Fruit fly (Drosophila melanogaster): ENCODE data around the gene ntc.
A peak's percentile ranks its signal among the peaks of the same experiment; 100 is the strongest.

DNA sequence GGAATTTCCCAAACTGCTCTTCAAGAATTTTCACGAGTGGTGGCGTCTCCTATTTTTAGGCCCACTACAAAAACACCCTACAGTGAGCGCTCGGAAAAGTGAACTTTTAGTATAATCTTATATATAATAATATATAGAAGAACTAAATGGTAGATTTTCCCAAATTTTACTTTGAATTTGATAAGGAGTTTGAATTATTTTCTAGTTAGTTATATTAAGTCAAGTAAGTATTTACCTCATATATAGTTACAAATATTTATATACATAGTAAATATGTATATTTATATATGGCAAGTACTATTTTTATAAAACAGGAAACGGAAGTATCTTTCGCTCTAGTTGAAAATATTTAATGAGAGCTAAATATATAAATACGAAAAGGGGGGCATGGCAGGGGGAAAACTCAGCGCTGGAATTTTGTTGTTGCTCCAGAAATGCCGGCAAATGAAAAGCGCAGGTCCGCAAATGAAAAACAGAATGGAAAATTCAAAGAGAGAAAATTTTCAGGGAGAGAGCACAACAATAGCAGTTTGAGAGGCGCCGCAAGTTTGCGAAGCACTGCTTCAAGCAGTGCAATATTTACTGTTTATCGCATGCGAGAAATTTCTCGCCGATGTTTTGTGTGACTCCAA, 17.4 kb downstream of the ntc start:
- no peak for TF ChIP-seq dsf (GFP tag; optimal IDR thresholded peaks at IDR 0.05; ENCODE audit: borderline replicate concordance)
- TF ChIP-seq Rel (GFP tag; optimal IDR thresholded peaks at IDR 0.05), result no peak
- no peak for TF ChIP-seq Rel (tag; optimal IDR thresholded peaks at IDR 0.05)
- no peak for TF ChIP-seq psq (GFP tag; optimal IDR thresholded peaks at IDR 0.05)
- no peak for TF ChIP-seq Dfd (GFP tag; optimal IDR thresholded peaks at IDR 0.05)
- TF ChIP-seq Myc (optimal IDR thresholded peaks at IDR 0.05), result peak; percentile 88
- no peak for TF ChIP-seq h (GFP tag; optimal IDR thresholded peaks at IDR 0.05)

All from whole organism, wandering third instar larva.